Fruit fly (Drosophila melanogaster) S2 (cell line): Measurements from ENCODE around the gene CG8461.

Source experiments
- CG8478 ChIP-seq: fragments of >200 bp; optimal IDR thresholded peaks from 2 replicates; lab custom pipeline; 2018
- CTCF ChIP-seq, 2 experiments: fragments of >200 bp; optimal IDR thresholded peaks; 2 replicates each; lab custom pipeline; 2018

DNA sequence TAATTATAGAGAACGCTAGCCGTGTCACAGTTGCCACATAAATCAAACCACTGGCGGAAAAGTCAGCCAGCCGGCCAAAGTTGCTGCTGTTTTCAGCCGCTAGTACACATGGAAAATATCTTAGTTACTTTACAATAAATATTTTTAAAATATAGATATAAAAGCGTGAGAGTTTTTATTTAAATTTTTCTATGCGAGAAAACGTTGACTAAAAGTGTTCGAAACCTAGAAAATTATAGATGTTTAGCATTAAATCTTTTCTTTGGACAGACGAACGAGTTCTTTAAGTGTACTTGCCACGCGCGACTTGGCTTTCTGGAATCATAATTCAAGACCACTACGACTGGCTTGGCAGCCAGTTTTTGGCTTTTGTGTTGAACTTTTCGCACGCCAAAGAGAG, 27.0 kb downstream of the CG8461 start:
- TF ChIP-seq CG8478 (lab: Kevin White, UChicago) (no peak), CTCF (optimal IDR thresholded peaks at IDR 0.05; lab: Kevin White, UChicago) (no peak)
